Fruit fly (Drosophila melanogaster) whole organism, embryonic: Measurements from ENCODE around the gene cort.

Experiments used
- Bgb ChIP-seq: fragments of 200-800 bp; sonication (Bioruptor generic); IDR thresholded peaks from 2 replicates; pipeline ENCODE4 v1.3.6; 2022; ENCODE audit warnings: missing biosample characterization, missing genetic modification characterization; ENCODE audit not compliant: partially characterized antibody
- CG11695 ChIP-seq: fragments of 200-800 bp; sonication (Bioruptor generic); IDR thresholded peaks from 3 replicates; pipeline ENCODE4 v1.3.6; 2022; ENCODE audit warnings: missing biosample characterization, missing genetic modification characterization
- CG1233 ChIP-seq: fragments of 200-800 bp; sonication (Bioruptor generic); optimal IDR thresholded peaks from 4 replicates; lab custom pipeline; 2018; ENCODE audit warnings: missing biosample characterization, mild to moderate bottlenecking, missing genetic modification characterization
- CG12659 ChIP-seq: fragments of 200-800 bp; sonication (Bioruptor generic); optimal IDR thresholded peaks from 3 replicates; lab custom pipeline; 2017; ENCODE audit warnings: mild to moderate bottlenecking, missing biosample characterization, missing genetic modification reagents, missing genetic modification characterization
- CG13287 ChIP-seq: fragments of 200-800 bp; sonication (Bioruptor generic); IDR thresholded peaks from 2 replicates; pipeline ENCODE4 v1.3.6; 2022; ENCODE audit warnings: missing biosample characterization, missing genetic modification characterization; ENCODE audit not compliant: partially characterized antibody
- CG13296 ChIP-seq: fragments of 200-800 bp; sonication (Bioruptor generic); optimal IDR thresholded peaks from 3 replicates; lab custom pipeline; 2018; ENCODE audit warnings: missing biosample characterization, mild to moderate bottlenecking, missing genetic modification characterization
- CG1603 ChIP-seq: fragments of 200-800 bp; sonication (Bioruptor generic); optimal IDR thresholded peaks from 2 replicates; lab custom pipeline; 2019; ENCODE audit warnings: missing biosample characterization, mild to moderate bottlenecking, missing genetic modification characterization, moderate library complexity
- CG17361 ChIP-seq: fragments of 200-800 bp; sonication (Bioruptor generic); IDR thresholded peaks from 3 replicates; pipeline ENCODE4 v1.3.6; 2022; ENCODE audit warnings: missing biosample characterization, missing genetic modification characterization
- CG17802 ChIP-seq: fragments of 200-800 bp; sonication (Bioruptor generic); optimal IDR thresholded peaks from 2 replicates; lab custom pipeline; 2018; ENCODE audit warnings: missing biosample characterization, mild to moderate bottlenecking, missing genetic modification characterization, moderate library complexity
- CG30431 ChIP-seq: fragments of 200-800 bp; sonication (Bioruptor generic); optimal IDR thresholded peaks from 2 replicates; lab custom pipeline; 2017; ENCODE audit warnings: missing biosample characterization, missing genetic modification characterization
- CG34224 ChIP-seq: fragments of 200-800 bp; sonication (Bioruptor generic); IDR thresholded peaks from 3 replicates; pipeline ENCODE4 v1.3.6; 2022; ENCODE audit warnings: missing biosample characterization, missing genetic modification characterization; ENCODE audit not compliant: partially characterized antibody
- CG5180 ChIP-seq: fragments of 200-800 bp; sonication (Bioruptor generic); optimal IDR thresholded peaks from 3 replicates; lab custom pipeline; 2017; ENCODE audit warnings: missing biosample characterization, missing genetic modification characterization, mild to moderate bottlenecking, moderate library complexity, missing genetic modification reagents
- CG6765 ChIP-seq: fragments of 200-800 bp; sonication (Bioruptor generic); optimal IDR thresholded peaks from 3 replicates; lab custom pipeline; 2017; ENCODE audit warnings: missing biosample characterization, mild to moderate bottlenecking, missing genetic modification characterization
- CG6791 ChIP-seq: fragments of 200-800 bp; sonication (Bioruptor generic); IDR thresholded peaks from 3 replicates; pipeline ENCODE4 v1.3.6; 2022; ENCODE audit warnings: missing biosample characterization, missing genetic modification characterization; ENCODE audit not compliant: partially characterized antibody
- CG6813 ChIP-seq: fragments of 200-800 bp; sonication (Bioruptor generic); optimal IDR thresholded peaks from 2 replicates; lab custom pipeline; 2017; ENCODE audit warnings: missing biosample characterization, missing genetic modification characterization, mild to moderate bottlenecking, moderate library complexity, missing genetic modification reagents
- CG8924 ChIP-seq: fragments of 200-800 bp; optimal IDR thresholded peaks from 3 replicates; lab custom pipeline; 2019; ENCODE audit warnings: missing biosample characterization, mild to moderate bottlenecking, missing genetic modification characterization, moderate library complexity
- Doc3 ChIP-seq: fragments of 200-800 bp; sonication (Bioruptor generic); IDR thresholded peaks from 3 replicates; pipeline ENCODE4 v1.3.6; 2022; ENCODE audit warnings: missing biosample characterization, missing genetic modification characterization; ENCODE audit not compliant: partially characterized antibody
- Dp ChIP-seq: fragments of 200-800 bp; sonication (Bioruptor generic); optimal IDR thresholded peaks from 2 replicates; lab custom pipeline; 2018; ENCODE audit warnings: missing biosample characterization, mild to moderate bottlenecking, missing genetic modification characterization, moderate library complexity
- Hand ChIP-seq: fragments of 200-800 bp; sonication (Bioruptor generic); optimal IDR thresholded peaks from 2 replicates; lab custom pipeline; 2017; ENCODE audit warnings: mild to moderate bottlenecking, missing biosample characterization, missing genetic modification reagents, missing genetic modification characterization
- HmgZ ChIP-seq: fragments of 200-800 bp; sonication (Bioruptor generic); optimal IDR thresholded peaks from 2 replicates; lab custom pipeline; 2018; ENCODE audit warnings: missing biosample characterization, mild to moderate bottlenecking, missing genetic modification characterization
- MBD-R2 ChIP-seq: fragments of 200-800 bp; sonication (Bioruptor generic); IDR thresholded peaks from 2 replicates; pipeline ENCODE4 v1.3.6; 2022; ENCODE audit warnings: missing biosample characterization, missing genetic modification characterization
- Oaz ChIP-seq: fragments of 200-800 bp; sonication (Bioruptor generic); IDR thresholded peaks from 2 replicates; pipeline ENCODE4 v1.3.6; 2022; ENCODE audit warnings: missing biosample characterization, missing genetic modification characterization
- Pdp1 ChIP-seq, 2 experiments: fragments of 200-800 bp; sonication (Bioruptor generic); optimal IDR thresholded peaks; 3 replicates each; lab custom pipeline; 2016; ENCODE audit warnings: missing biosample characterization in 2 of 2, missing genetic modification characterization in 2 of 2, mild to moderate bottlenecking in 1 of 2, moderate library complexity in 1 of 2
- Ravus ChIP-seq: fragments of 200-800 bp; sonication (Bioruptor generic); IDR thresholded peaks from 2 replicates; pipeline ENCODE4 v1.3.6; 2022; ENCODE audit warnings: missing biosample characterization, missing genetic modification characterization
- bab2 ChIP-seq: fragments of 200-800 bp; sonication (Bioruptor generic); optimal IDR thresholded peaks from 2 replicates; lab custom pipeline; 2016; ENCODE audit warnings: missing biosample characterization, missing genetic modification characterization
- bbx ChIP-seq: fragments of 200-800 bp; sonication (Bioruptor generic); IDR thresholded peaks from 2 replicates; pipeline ENCODE4 v1.3.6; 2022; ENCODE audit warnings: missing biosample characterization, missing genetic modification characterization; ENCODE audit not compliant: partially characterized antibody
- exex ChIP-seq: fragments of 200-800 bp; sonication (Bioruptor generic); optimal IDR thresholded peaks from 4 replicates; lab custom pipeline; 2018; ENCODE audit warnings: missing biosample characterization, mild to moderate bottlenecking, missing genetic modification characterization, moderate library complexity
- gce ChIP-seq: fragments of 200-800 bp; sonication (Bioruptor generic); IDR thresholded peaks from 3 replicates; pipeline ENCODE4 v1.3.6; 2022; ENCODE audit warnings: missing biosample characterization, missing genetic modification characterization
- grau ChIP-seq: fragments of 200-800 bp; optimal IDR thresholded peaks from 3 replicates; lab custom pipeline; 2019; ENCODE audit warnings: missing biosample characterization, mild to moderate bottlenecking, missing genetic modification characterization, moderate library complexity
- hbn ChIP-seq: fragments of 200-800 bp; sonication (Bioruptor generic); IDR thresholded peaks from 2 replicates; pipeline ENCODE4 v1.3.6; 2022; ENCODE audit warnings: missing biosample characterization, missing genetic modification characterization; ENCODE audit not compliant: partially characterized antibody
- inv ChIP-seq: fragments of 200-800 bp; sonication (Bioruptor generic); IDR thresholded peaks from 2 replicates; pipeline ENCODE4 v1.3.6; 2022; ENCODE audit warnings: missing biosample characterization, missing genetic modification characterization; ENCODE audit not compliant: partially characterized antibody
- knrl ChIP-seq: fragments of 200-800 bp; sonication (Bioruptor generic); IDR thresholded peaks from 3 replicates; pipeline ENCODE4 v1.3.6; 2022; ENCODE audit warnings: missing biosample characterization, missing genetic modification characterization; ENCODE audit not compliant: partially characterized antibody
- mld ChIP-seq: fragments of 200-800 bp; sonication (Bioruptor generic); IDR thresholded peaks from 3 replicates; pipeline ENCODE4 v1.3.6; 2022; ENCODE audit warnings: missing biosample characterization, missing genetic modification characterization; ENCODE audit not compliant: partially characterized antibody
- nerfin-2 ChIP-seq: fragments of 200-800 bp; sonication (Bioruptor generic); IDR thresholded peaks from 2 replicates; pipeline ENCODE4 v1.3.6; 2022; ENCODE audit warnings: missing biosample characterization, missing genetic modification characterization; ENCODE audit not compliant: partially characterized antibody
- onecut ChIP-seq: fragments of 200-800 bp; sonication (Bioruptor generic); IDR thresholded peaks from 2 replicates; pipeline ENCODE4 v1.3.6; 2022; ENCODE audit warnings: missing biosample characterization, missing genetic modification characterization
- otp ChIP-seq: fragments of 200-800 bp; sonication (Bioruptor generic); IDR thresholded peaks from 3 replicates; pipeline ENCODE4, ENCODE4 v1.3.6; 2022; ENCODE audit warnings: missing biosample characterization, missing genetic modification characterization
- pita ChIP-seq: fragments of 200-800 bp; sonication (Bioruptor generic); optimal IDR thresholded peaks from 2 replicates; lab custom pipeline; 2017; ENCODE audit warnings: missing biosample characterization, mild to moderate bottlenecking, missing genetic modification characterization
- ranshi ChIP-seq: fragments of 200-800 bp; sonication (Bioruptor generic); IDR thresholded peaks from 2 replicates; pipeline ENCODE4 v1.3.6; 2022; ENCODE audit warnings: missing biosample characterization, missing genetic modification characterization
- sd ChIP-seq: fragments of 200-800 bp; sonication (Bioruptor generic); optimal IDR thresholded peaks from 3 replicates; lab custom pipeline; 2018; ENCODE audit warnings: missing biosample characterization, mild to moderate bottlenecking, missing genetic modification characterization, moderate library complexity
- sna ChIP-seq: fragments of 200-800 bp; sonication (Bioruptor generic); IDR thresholded peaks from 2 replicates; pipeline ENCODE4 v1.3.6; 2022; ENCODE audit warnings: missing biosample characterization, missing genetic modification characterization; ENCODE audit not compliant: partially characterized antibody
- tio ChIP-seq: fragments of 200-800 bp; sonication (Bioruptor generic); optimal IDR thresholded peaks from 2 replicates; lab custom pipeline; 2017; ENCODE audit warnings: missing biosample characterization, missing genetic modification characterization, inconsistent platforms
- trem ChIP-seq: fragments of 200-800 bp; optimal IDR thresholded peaks from 3 replicates; lab custom pipeline; 2019; ENCODE audit warnings: missing biosample characterization, mild to moderate bottlenecking, missing genetic modification characterization, moderate library complexity
- zen2 ChIP-seq: fragments of 200-800 bp; sonication (Bioruptor generic); IDR thresholded peaks from 3 replicates; pipeline ENCODE4 v1.3.6; 2022; ENCODE audit warnings: missing biosample characterization, missing genetic modification characterization; ENCODE audit not compliant: partially characterized antibody
- zfh1 ChIP-seq: fragments of 200-800 bp; sonication (Bioruptor generic); IDR thresholded peaks from 3 replicates; pipeline ENCODE4 v1.3.6; 2022; ENCODE audit warnings: missing biosample characterization, missing genetic modification characterization
- zfh2 ChIP-seq: fragments of 200-800 bp; sonication (Bioruptor generic); optimal IDR thresholded peaks from 2 replicates; lab custom pipeline; 2016; ENCODE audit warnings: missing biosample characterization, missing genetic modification characterization

The cort gene

DNA sequence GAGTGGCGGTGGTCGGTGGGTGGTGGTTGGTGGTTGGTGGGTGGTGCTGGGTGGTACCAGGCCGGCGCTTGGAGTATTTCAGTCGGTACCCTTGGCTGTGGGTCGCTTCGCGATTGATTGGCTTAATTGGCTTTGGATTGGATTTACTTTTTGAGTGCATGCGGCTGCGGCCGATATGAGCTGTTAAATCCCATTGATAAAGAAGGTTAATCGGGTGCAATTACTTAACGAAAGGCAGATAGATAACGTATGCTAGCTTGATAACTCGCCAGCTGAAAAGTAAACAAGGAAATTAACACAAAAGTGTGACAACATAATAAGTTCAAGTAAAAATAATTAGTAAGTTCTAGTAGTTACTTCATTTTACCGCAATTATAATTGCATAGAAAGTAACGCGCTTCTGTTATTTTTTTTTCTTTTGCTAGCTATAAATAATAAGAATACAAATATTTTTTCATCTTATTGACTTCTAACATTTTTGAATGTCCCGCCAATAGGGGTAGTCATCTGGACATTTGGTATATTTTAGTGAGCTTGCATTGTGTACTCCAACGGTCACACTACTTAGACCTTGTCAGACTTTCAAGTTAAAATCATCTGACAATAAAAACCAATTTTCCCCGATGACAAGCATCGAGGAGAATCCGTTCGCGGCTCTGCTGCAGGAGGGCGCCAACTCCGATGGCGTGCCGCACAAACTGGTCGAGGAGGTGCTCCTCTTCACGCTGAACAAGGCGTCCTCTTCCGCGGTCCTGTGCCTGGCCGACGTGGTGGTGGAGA, 18.3 kb downstream of the cort start, which contains the start of the genes CG31636 and Ube4A (continued):
- TF ChIP-seq Dp (GFP tag; lab: Kevin White, UChicago) (peak; percentile 94), CG17802 (tag; lab: Kevin White, UChicago) (peak; percentile 24), MBD-R2 (peak; percentile 66), CG11695 (GFP tag; lab: Robert Waterston, UW) (no peak), trem (tag; lab: Kevin White, UChicago) (peak; percentile 10)

dm6 chr2L:6656264-6656676, 20.2 kb downstream of the cort start, which contains the start of gene CG31633:
Gene CG31633, minus strand, starts transcription at chr2L:6656321.
- TF ChIP-seq zfh2 (GFP tag; lab: Kevin White, UChicago) (no peak), Ravus (GFP tag; lab: Robert Waterston, UW) (no peak), MBD-R2 (peak; percentile 54; the same call in 1 of the 2 replicates), zen2 (peak; percentile 53; the same call in 2 of the 3 replicates), CG1603 (tag; lab: Kevin White, UChicago) (no peak), bbx (GFP tag; lab: Robert Waterston, UW) (peak; percentile 70), inv (GFP tag; lab: Robert Waterston, UW) (peak; percentile 40; the same call in 1 of the 2 replicates), mld (GFP tag; lab: Robert Waterston, UW) (peak; percentile 77), exex (tag; lab: Kevin White, UChicago) (peak; percentile 61), CG17361 (GFP tag; lab: Robert Waterston, UW) (no peak), CG6791 (peak; percentile 72; the same call in 2 of the 3 replicates), CG13296 (no peak), otp (GFP tag; lab: Robert Waterston, UW) (no peak), CG13287 (peak; percentile 84), CG12659 (GFP tag; lab: Kevin White, UChicago) (no peak), CG1233 (GFP tag; lab: Kevin White, UChicago) (no peak), pita (GFP tag; lab: Kevin White, UChicago) (no peak), CG6813 (no peak), ranshi (GFP tag; lab: Robert Waterston, UW) (no peak), tio (GFP tag; lab: Kevin White, UChicago) (no peak), zfh1 (GFP tag; lab: Robert Waterston, UW) (no peak), Oaz (GFP tag; lab: Robert Waterston, UW) (no peak), Hand (GFP tag; lab: Kevin White, UChicago) (no peak), onecut (no peak), nerfin-2 (GFP tag; lab: Robert Waterston, UW) (peak; percentile 91), CG8924 (tag; lab: Kevin White, UChicago) (no peak), CG6765 (GFP tag; lab: Kevin White, UChicago) (no peak), bab2 (GFP tag; lab: Kevin White, UChicago) (no peak), Pdp1 (GFP tag; optimal IDR thresholded peaks at IDR 0.05; lab: Kevin White, UChicago) (peak in 1 of 2 experiments; percentile 48), gce (GFP tag; lab: Robert Waterston, UW) (no peak), sd (peak; percentile 89), knrl (GFP tag; lab: Robert Waterston, UW) (no peak; the same call in 2 of the 3 replicates), sna (GFP tag; lab: Robert Waterston, UW) (peak; percentile 78; the same call in 1 of the 2 replicates), CG30431 (GFP tag; lab: Kevin White, UChicago) (no peak), CG5180 (GFP tag; lab: Kevin White, UChicago) (no peak), Doc3 (GFP tag; lab: Robert Waterston, UW) (peak; percentile 60; the same call in 1 of the 3 replicates), Bgb (GFP tag; lab: Robert Waterston, UW) (peak; percentile 73), HmgZ (no peak), CG34224 (GFP tag; lab: Robert Waterston, UW) (peak; percentile 91), hbn (peak; percentile 56; the same call in 1 of the 2 replicates), grau (no peak)
